Worm (Caenorhabditis elegans) whole organism, L1 larva: ENCODE measurements around the gene gly-14.

Experiments
- F16B12.6 ChIP-seq: fragments of 150-350 bp; optimal IDR thresholded peaks from 2 replicates; lab custom pipeline; 2014; ENCODE audit warnings: missing biosample characterization, missing genetic modification characterization
- blmp-1 ChIP-seq: fragments of 150-350 bp; optimal IDR thresholded peaks from 2 replicates; lab custom pipeline; 2014; ENCODE audit warnings: missing biosample characterization, missing genetic modification characterization
- ceh-88 ChIP-seq: fragments of 200-800 bp; sonication (Bioruptor generic); IDR thresholded peaks from 2 replicates; pipeline ENCODE4 v1.3.6; 2022; ENCODE audit warnings: missing genetic modification characterization, missing compliant biosample characterization
- ces-1 ChIP-seq: fragments of 150-350 bp; optimal IDR thresholded peaks from 2 replicates; lab custom pipeline; 2014; ENCODE audit warnings: missing biosample characterization, missing genetic modification reagents, missing genetic modification characterization
- dpl-1 ChIP-seq, 3 experiments: fragments of 150-350 bp in 2 of 3; sonication (generic microtip) in 1 of 3; optimal IDR thresholded peaks; 2 replicates each; lab custom pipeline; 2014 to 2017; ENCODE audit warnings: missing biosample characterization in 3 of 3, missing genetic modification characterization in 3 of 3, missing genetic modification reagents in 3 of 3
- dsc-1 ChIP-seq: sonication (generic microtip); optimal IDR thresholded peaks from 2 replicates; lab custom pipeline; 2016; ENCODE audit warnings: mild to moderate bottlenecking, missing genetic modification characterization, missing compliant biosample characterization
- efl-1 ChIP-seq, 4 experiments: fragments of 150-350 bp; optimal IDR thresholded peaks in 3 of 4; peaks in 1 of 4; 1 replicate in 1 of 4; 2 replicates in 3 of 4; lab custom pipeline; 2014; ENCODE audit warnings: missing biosample characterization in 2 of 4, missing genetic modification characterization in 2 of 4, missing genetic modification reagents in 2 of 4
- egl-13 ChIP-seq: sonication (generic microtip); optimal IDR thresholded peaks from 2 replicates; lab custom pipeline; 2016; ENCODE audit warnings: missing genotype, missing genetic modification reagents, missing genetic modification characterization, missing compliant biosample characterization
- egl-27 ChIP-seq, 2 experiments: fragments of 150-350 bp in 1 of 2; sonication (generic microtip); optimal IDR thresholded peaks; 3 replicates each; lab custom pipeline; 2017 to 2018; ENCODE audit warnings: missing biosample characterization in 2 of 2, missing genetic modification characterization in 2 of 2, missing genetic modification reagents in 2 of 2
- elt-2 ChIP-seq: sonication (generic microtip); optimal IDR thresholded peaks from 2 replicates; lab custom pipeline; 2016; ENCODE audit warnings: missing genetic modification characterization, mild to moderate bottlenecking, inconsistent platforms, missing compliant biosample characterization, missing genetic modification reagents
- elt-3 ChIP-seq, 6 experiments: fragments of 150-350 bp in 1 of 6; sonication (generic microtip); optimal IDR thresholded peaks; 2 replicates each; lab custom pipeline; 2017 to 2018; ENCODE audit warnings: missing biosample characterization in 6 of 6, missing genetic modification characterization in 6 of 6, inconsistent platforms in 1 of 6
- fkh-8 ChIP-seq: sonication (generic microtip); optimal IDR thresholded peaks from 2 replicates; lab custom pipeline; 2016; ENCODE audit warnings: mild to moderate bottlenecking, missing genetic modification characterization, missing compliant biosample characterization
- fos-1 ChIP-seq: fragments of 150-350 bp; optimal IDR thresholded peaks from 2 replicates; lab custom pipeline; 2014; ENCODE audit warnings: missing biosample characterization, missing genetic modification characterization
- grh-1 ChIP-seq: fragments of 200-800 bp; sonication (Bioruptor generic); IDR thresholded peaks from 2 replicates; pipeline ENCODE4 v1.3.6; 2022; ENCODE audit warnings: missing genetic modification reagents, missing genetic modification characterization, missing compliant biosample characterization
- hlh-17 ChIP-seq: fragments of 200-800 bp; sonication (Bioruptor generic); optimal IDR thresholded peaks from 2 replicates; lab custom pipeline; 2018; ENCODE audit warnings: missing genetic modification characterization, mild to moderate bottlenecking, missing compliant biosample characterization, moderate library complexity, borderline replicate concordance
- irx-1 ChIP-seq: sonication (generic microtip); optimal IDR thresholded peaks from 2 replicates; lab custom pipeline; 2016; ENCODE audit warnings: missing genetic modification characterization, missing compliant biosample characterization
- lin-13 ChIP-seq: fragments of 150-350 bp; optimal IDR thresholded peaks from 2 replicates; lab custom pipeline; 2014; ENCODE audit warnings: missing biosample characterization, missing genetic modification reagents, missing genetic modification characterization
- lin-14 ChIP-seq: fragments of 200-800 bp; sonication (Bioruptor generic); optimal IDR thresholded peaks from 2 replicates; lab custom pipeline; 2018; ENCODE audit warnings: mild to moderate bottlenecking, missing genetic modification characterization, moderate library complexity, missing compliant biosample characterization
- lin-39 ChIP-seq: fragments of 150-350 bp; optimal IDR thresholded peaks from 2 replicates; lab custom pipeline; 2014; ENCODE audit warnings: missing biosample characterization, missing genetic modification reagents, missing genetic modification characterization
- lsy-2 ChIP-seq, 2 experiments: fragments of 150-350 bp; optimal IDR thresholded peaks; 2 replicates each; lab custom pipeline; 2014; ENCODE audit warnings: missing biosample characterization in 2 of 2, missing genetic modification characterization in 2 of 2
- mef-2 ChIP-seq: fragments of 150-350 bp; optimal IDR thresholded peaks from 2 replicates; lab custom pipeline; 2014; ENCODE audit warnings: missing biosample characterization, missing genetic modification characterization
- nhr-11 ChIP-seq: fragments of 150-350 bp; optimal IDR thresholded peaks from 2 replicates; lab custom pipeline; 2014; ENCODE audit warnings: missing biosample characterization, missing genetic modification characterization
- nhr-19 ChIP-seq: fragments of 200-800 bp; sonication (Bioruptor generic); conservative IDR thresholded peaks from 2 replicates; pipeline ENCODE4 v1.3.6; 2022; ENCODE audit warnings: missing genetic modification characterization, missing compliant biosample characterization
- nhr-20 ChIP-seq: sonication (generic microtip); optimal IDR thresholded peaks from 2 replicates; lab custom pipeline; 2016; ENCODE audit warnings: mild to moderate bottlenecking, missing genetic modification characterization, missing compliant biosample characterization
- nhr-237 ChIP-seq: fragments of 150-350 bp; optimal IDR thresholded peaks from 2 replicates; lab custom pipeline; 2014; ENCODE audit warnings: missing biosample characterization, missing genetic modification characterization
- nhr-77 ChIP-seq: fragments of 150-350 bp; optimal IDR thresholded peaks from 2 replicates; lab custom pipeline; 2014; ENCODE audit warnings: missing biosample characterization, missing genetic modification characterization
- nhr-85 ChIP-seq: sonication (generic microtip); peaks from one replicate; lab custom pipeline; 2016; ENCODE audit warnings: missing genetic modification characterization, inconsistent platforms, missing compliant biosample characterization
- rnt-1 ChIP-seq: sonication (generic microtip); optimal IDR thresholded peaks from 2 replicates; lab custom pipeline; 2016; ENCODE audit warnings: mild to moderate bottlenecking, missing genetic modification characterization, moderate library complexity, missing compliant biosample characterization
- snpc-4 ChIP-seq: fragments of 150-350 bp; optimal IDR thresholded peaks from 2 replicates; lab custom pipeline; 2014; ENCODE audit warnings: missing biosample characterization, missing genetic modification characterization
- unc-98 ChIP-seq: fragments of 200-800 bp; sonication (Bioruptor generic); IDR thresholded peaks from 2 replicates; pipeline ENCODE4 v1.3.6; 2022; ENCODE audit warnings: missing genetic modification characterization, missing compliant biosample characterization
- vab-15 ChIP-seq: sonication (generic microtip); optimal IDR thresholded peaks from 2 replicates; lab custom pipeline; 2017; ENCODE audit warnings: missing genotype, mild to moderate bottlenecking, missing genetic modification characterization, missing compliant biosample characterization
- xbp-1 ChIP-seq: sonication (generic microtip); optimal IDR thresholded peaks from 2 replicates; lab custom pipeline; 2016; ENCODE audit warnings: missing genetic modification characterization, missing compliant biosample characterization
- zip-4 ChIP-seq: fragments of 200-800 bp; sonication (Bioruptor generic); optimal IDR thresholded peaks from 2 replicates; lab custom pipeline; 2018; ENCODE audit warnings: mild to moderate bottlenecking, missing genetic modification characterization, moderate library complexity, missing compliant biosample characterization

gly-14 gene

DNA sequence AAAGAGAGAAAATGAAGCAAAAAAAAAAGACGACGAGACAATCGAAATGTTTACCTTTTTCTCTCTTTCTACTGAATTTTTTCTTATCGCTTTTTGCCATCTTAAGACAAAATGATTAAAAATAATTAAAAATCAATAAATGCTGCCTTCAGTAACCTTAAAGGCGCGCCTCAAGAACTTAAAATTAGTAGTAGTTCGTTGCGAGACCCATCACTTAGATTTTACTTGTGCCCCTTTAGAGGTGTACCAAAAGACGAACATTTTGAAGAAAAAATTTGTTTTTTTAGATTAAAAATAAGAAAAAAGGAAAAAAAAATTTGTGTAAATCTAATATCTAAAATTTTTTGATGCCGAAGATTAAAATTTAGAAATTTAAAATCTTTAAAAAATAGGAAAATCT is 22.1 kb downstream of the gly-14 start:
- no peak for TF ChIP-seq lin-39 (tag; lab: Kevin White, UChicago)
- TF ChIP-seq nhr-11 (tag; lab: Kevin White, UChicago), result no peak
- no peak for TF ChIP-seq snpc-4 (tag; lab: Kevin White, UChicago)
- TF ChIP-seq ceh-88 (GFP tag; lab: Robert Waterston, UW), result no peak
- no peak for TF ChIP-seq elt-3 (tag; optimal IDR thresholded peaks at IDR 0.05; lab: Kevin White, UChicago)
- TF ChIP-seq lin-13, result no peak
- no peak for TF ChIP-seq nhr-19

DNA sequence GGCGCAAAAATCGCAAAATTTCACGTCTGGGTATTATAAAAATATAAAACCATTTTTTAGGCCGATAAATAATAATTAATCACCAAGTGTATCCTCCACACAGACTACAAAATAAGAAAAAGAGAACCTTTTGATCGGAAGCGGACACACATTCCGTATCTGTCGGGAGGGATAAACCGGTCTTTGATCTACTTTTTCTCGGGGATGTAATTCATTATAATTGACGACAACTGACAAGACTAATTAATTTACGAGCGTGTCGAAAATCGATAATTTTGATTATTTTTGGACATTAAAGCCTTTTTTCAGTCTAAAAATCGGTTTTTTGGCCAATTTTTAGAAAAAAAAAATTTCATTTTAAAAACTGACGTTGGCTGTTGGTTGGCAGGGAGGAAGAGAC is 22.6 kb downstream of the gly-14 start:
- TF ChIP-seq elt-3 (tag; optimal IDR thresholded peaks at IDR 0.05; lab: Kevin White, UChicago) (peak in 1 of 6 experiments; percentile 39), fkh-8 (tag; lab: Kevin White, UChicago) (no peak), vab-15 (tag; lab: Kevin White, UChicago) (no peak), dsc-1 (tag; lab: Kevin White, UChicago) (no peak), zip-4 (no peak), lin-14 (no peak), nhr-20 (tag; lab: Kevin White, UChicago) (no peak), fos-1 (tag; lab: Kevin White, UChicago) (no peak), mef-2 (tag; lab: Kevin White, UChicago) (no peak), nhr-77 (tag; lab: Kevin White, UChicago) (no peak), egl-27 (tag; optimal IDR thresholded peaks at IDR 0.05; lab: Kevin White, UChicago) (no peak), elt-2 (tag; lab: Kevin White, UChicago) (no peak), rnt-1 (tag; lab: Kevin White, UChicago) (no peak), dpl-1 (GFP tag; optimal IDR thresholded peaks at IDR 0.05; lab: Kevin White, UChicago) (no peak), lsy-2 (tag; optimal IDR thresholded peaks at IDR 0.05; lab: Kevin White, UChicago) (no peak), irx-1 (tag; lab: Kevin White, UChicago) (no peak), grh-1 (GFP tag; lab: Robert Waterston, UW) (no peak), blmp-1 (tag; lab: Kevin White, UChicago) (peak; percentile 80), nhr-85 (tag; lab: Kevin White, UChicago) (peak; percentile 6), F16B12.6 (no peak), nhr-19 (no peak)

DNA sequence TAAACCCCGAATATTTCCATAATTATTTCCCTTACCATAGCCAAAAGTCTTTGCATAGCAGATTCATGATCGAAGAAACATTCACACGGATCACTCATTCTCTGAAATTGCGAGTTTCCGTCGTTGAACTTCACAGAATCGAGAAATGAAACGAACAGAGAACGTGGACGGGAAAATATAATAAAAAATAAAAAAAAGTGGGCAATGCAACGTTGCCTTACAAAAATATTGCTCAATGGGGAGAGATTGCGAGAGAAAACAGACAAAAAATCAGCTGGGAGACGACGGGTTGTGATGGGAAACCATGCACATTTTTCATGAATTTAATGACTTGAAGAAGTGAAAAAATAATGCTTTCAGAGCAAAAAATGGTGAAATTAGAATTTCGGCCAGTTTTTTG is 23.4 kb downstream of the gly-14 start, which contains the start of gene smim-14:
smim-14 (minus strand) TSS at position 101 of the 400 bp plus-strand sequence.
- peak; percentile 89 for TF ChIP-seq xbp-1 (tag; lab: Kevin White, UChicago)
- TF ChIP-seq egl-13 (tag; lab: Kevin White, UChicago), result no peak

DNA sequence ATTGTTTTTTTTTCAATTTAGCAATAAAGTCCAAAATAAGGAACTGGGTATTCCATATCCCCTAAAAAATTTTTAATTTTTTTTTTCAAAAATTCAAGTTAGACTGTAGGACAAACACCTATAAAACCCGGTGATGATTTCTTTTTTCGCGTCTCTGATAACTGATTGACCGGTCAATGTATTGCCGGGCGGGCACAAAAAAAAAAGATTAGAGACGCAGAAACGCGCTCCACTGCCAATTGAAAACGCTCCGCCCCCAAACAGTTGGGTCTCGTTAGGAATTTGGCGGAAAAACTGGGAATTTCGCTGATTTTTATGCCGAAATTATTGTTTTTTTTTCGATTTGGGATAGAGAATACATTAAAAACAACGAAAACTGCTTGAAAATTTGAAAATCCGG is 24.7 kb downstream of the gly-14 start:
- no peak for TF ChIP-seq lsy-2 (tag; optimal IDR thresholded peaks at IDR 0.05; lab: Kevin White, UChicago)
- no peak for TF ChIP-seq grh-1 (GFP tag; lab: Robert Waterston, UW)
- TF ChIP-seq nhr-19, result no peak
- TF ChIP-seq unc-98 (GFP tag; lab: Robert Waterston, UW), result no peak
- no peak for TF ChIP-seq nhr-237
- no peak for TF ChIP-seq hlh-17
- TF ChIP-seq ces-1, result no peak
- no peak for TF ChIP-seq egl-27 (tag; optimal IDR thresholded peaks at IDR 0.05; lab: Kevin White, UChicago)
- TF ChIP-seq efl-1 (optimal IDR thresholded peaks at IDR 0.05; lab: Kevin White, UChicago), result no peak
- TF ChIP-seq efl-1 (GFP tag; optimal IDR thresholded peaks at IDR 0.05 in 1 of 2; lab: Kevin White, UChicago), result no peak

DNA sequence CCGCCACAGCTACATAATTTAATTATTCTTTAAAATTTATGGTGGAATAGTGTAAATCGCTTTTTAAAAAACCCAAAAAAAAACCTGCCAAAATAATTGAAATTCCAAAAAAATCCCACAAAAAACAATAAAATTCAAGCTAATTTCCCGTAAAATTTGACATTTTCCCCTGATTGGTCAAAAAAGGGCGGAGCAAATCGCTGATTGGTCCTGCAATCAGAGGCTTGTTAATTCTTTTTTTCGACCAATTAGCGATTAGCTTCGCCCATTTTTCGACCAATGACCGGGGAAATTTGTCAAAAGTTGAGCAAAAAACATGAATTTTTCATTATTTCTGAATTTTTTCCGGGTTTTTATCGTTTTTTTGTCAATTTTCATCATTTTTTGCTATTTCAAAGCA is 26.0 kb downstream of the gly-14 start:
- TF ChIP-seq ces-1, result no peak
- TF ChIP-seq, all 84 proteins: peak for 0
